Fruit fly (Drosophila melanogaster): ENCODE results near the gene sgg.

sgg gene

DNA sequence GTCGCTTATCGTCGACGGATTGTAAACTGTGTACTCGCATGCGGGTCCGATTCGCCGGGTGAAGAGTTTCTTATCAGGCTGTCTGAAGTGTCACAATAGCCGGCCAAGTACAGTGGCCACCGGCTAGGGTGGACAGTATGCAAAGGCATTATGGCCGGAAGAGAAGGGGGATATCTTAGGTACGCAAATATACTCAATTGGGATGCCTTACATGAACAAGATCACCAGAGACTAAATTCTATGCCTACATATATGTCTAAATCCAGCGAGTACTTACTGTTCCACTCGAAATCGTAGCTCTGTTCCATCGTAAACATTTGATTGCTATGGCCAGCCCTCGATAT lies 40.0 kb upstream of the sgg start (continued):
- TF ChIP-seq CG6175 (GFP tag; IDR thresholded peaks at IDR 0.05) (peak; percentile 93), Meics (GFP tag; optimal IDR thresholded peaks at IDR 0.05) (peak; percentile 95), CG9876 (GFP tag; optimal IDR thresholded peaks at IDR 0.05) (peak; percentile 91), jigr1 (GFP tag; IDR thresholded peaks at IDR 0.05) (peak; percentile 90), Dad (GFP tag; optimal IDR thresholded peaks at IDR 0.05) (peak; percentile 89), tgo (GFP tag; IDR thresholded peaks at IDR 0.05) (peak; percentile 94), Max (GFP tag; optimal IDR thresholded peaks at IDR 0.05) (peak; percentile 81), cato (GFP tag; optimal IDR thresholded peaks at IDR 0.05; ENCODE audit: borderline replicate concordance) (peak; percentile 75), danr (GFP tag; IDR thresholded peaks at IDR 0.05) (peak; percentile 86), Chrac-16 (GFP tag; optimal IDR thresholded peaks at IDR 0.05) (peak; percentile 87), wek (GFP tag; optimal IDR thresholded peaks at IDR 0.05) (peak; percentile 68), CG15514 (GFP tag; optimal IDR thresholded peaks at IDR 0.05) (peak; percentile 90), slbo (GFP tag; IDR thresholded peaks at IDR 0.05) (peak; percentile 98), CG10321 (GFP tag; IDR thresholded peaks at IDR 0.05) (peak; percentile 66), ken (GFP tag; IDR thresholded peaks at IDR 0.05) (peak; percentile 91), CG11504 (tag; optimal IDR thresholded peaks at IDR 0.05) (peak; percentile 91), Awh (GFP tag; IDR thresholded peaks at IDR 0.05) (peak; percentile 92), Tbp (GFP tag; optimal IDR thresholded peaks at IDR 0.05) (no peak), tin (GFP tag; optimal IDR thresholded peaks at IDR 0.05) (peak; percentile 90), bowl (GFP tag; IDR thresholded peaks at IDR 0.05) (peak; percentile 85), CG7839 (tag; optimal IDR thresholded peaks at IDR 0.05) (peak; percentile 95), ro (GFP tag; IDR thresholded peaks at IDR 0.05) (peak; percentile 71), gsb (GFP tag; IDR thresholded peaks at IDR 0.05) (peak; percentile 90), CG10543 (GFP tag; optimal IDR thresholded peaks at IDR 0.05) (peak; percentile 79), nerfin-2 (GFP tag; IDR thresholded peaks at IDR 0.05; ENCODE audit: partially characterized antibody) (no peak), E2f1 (GFP tag; IDR thresholded peaks at IDR 0.05) (peak; percentile 94), CG15269 (tag; optimal IDR thresholded peaks at IDR 0.05) (peak; percentile 93), grn (GFP tag; optimal IDR thresholded peaks at IDR 0.05) (peak; percentile 84), bsh (GFP tag; optimal IDR thresholded peaks at IDR 0.05) (peak; percentile 48 to 78), dysf (GFP tag; IDR thresholded peaks at IDR 0.05) (peak; percentile 97), GATAe (GFP tag; conservative IDR thresholded peaks at IDR 0.05) (peak; percentile 98), Nf-YC (tag; optimal IDR thresholded peaks at IDR 0.05) (peak; percentile 61), phol (tag; optimal IDR thresholded peaks at IDR 0.05) (peak; percentile 80), Atf3 (GFP tag; optimal IDR thresholded peaks at IDR 0.05) (peak; percentile 78), wor (GFP tag; IDR thresholded peaks at IDR 0.05) (peak; percentile 80), Xbp1 (GFP tag; optimal IDR thresholded peaks at IDR 0.05) (peak; percentile 92), CG12744 (GFP tag; optimal IDR thresholded peaks at IDR 0.05) (peak; percentile 77), BEAF-32 (GFP tag; optimal IDR thresholded peaks at IDR 0.05) (no peak), Camta (GFP tag; optimal IDR thresholded peaks at IDR 0.05) (peak; percentile 86), Hand (GFP tag; optimal IDR thresholded peaks at IDR 0.05) (peak; percentile 92), CG15696 (tag; optimal IDR thresholded peaks at IDR 0.05) (peak; percentile 69), CG4424 (GFP tag; optimal IDR thresholded peaks at IDR 0.05) (peak; percentile 84), CG6689 (GFP tag; IDR thresholded peaks at IDR 0.05) (peak; percentile 94), CG18476 (GFP tag; optimal IDR thresholded peaks at IDR 0.05) (peak; percentile 83), CG12659 (GFP tag; optimal IDR thresholded peaks at IDR 0.05) (peak; percentile 93), HLH54F (GFP tag; optimal IDR thresholded peaks at IDR 0.05) (peak; percentile 91), CG1024 (GFP tag; IDR thresholded peaks at IDR 0.05) (peak; percentile 85), CG10654 (GFP tag; optimal IDR thresholded peaks at IDR 0.05) (peak; percentile 88), CG32772 (GFP tag; IDR thresholded peaks at IDR 0.05) (peak; percentile 93), Six4 (GFP tag; optimal IDR thresholded peaks at IDR 0.05) (peak; percentile 91), NFAT (GFP tag; IDR thresholded peaks at IDR 0.05) (peak; percentile 96), Dbx (GFP tag; IDR thresholded peaks at IDR 0.05) (peak; percentile 96)

Data from whole organism, embryonic.